Fruit fly (Drosophila melanogaster) whole organism, embryonic: ENCODE data around the gene Ran-like.

Source experiments
- Atf6 ChIP-seq: fragments of 200-800 bp; sonication (Bioruptor generic); IDR thresholded peaks from 2 replicates; pipeline ENCODE4 v1.3.6; 2022; ENCODE audit warnings: missing biosample characterization, missing genetic modification characterization
- BEAF-32 ChIP-seq: fragments of 200-800 bp; sonication (Bioruptor generic); optimal IDR thresholded peaks from 3 replicates; lab custom pipeline; 2017; ENCODE audit warnings: missing biosample characterization, missing genetic modification characterization, mild to moderate bottlenecking, moderate library complexity, missing genetic modification reagents
- BtbVII ChIP-seq: fragments of 200-800 bp; sonication (Bioruptor generic); optimal IDR thresholded peaks from 3 replicates; lab custom pipeline; 2017; ENCODE audit warnings: missing biosample characterization, mild to moderate bottlenecking, missing genetic modification characterization
- CG10267 ChIP-seq: fragments of 200-800 bp; sonication (Bioruptor generic); optimal IDR thresholded peaks from 2 replicates; lab custom pipeline; 2018; ENCODE audit warnings: missing biosample characterization, mild to moderate bottlenecking, missing genetic modification characterization, moderate library complexity
- CG11085 ChIP-seq: fragments of 200-800 bp; sonication (Bioruptor generic); IDR thresholded peaks from 2 replicates; pipeline ENCODE4 v1.3.6; 2022; ENCODE audit warnings: missing biosample characterization, missing genetic modification characterization
- CG11398 ChIP-seq: fragments of 200-800 bp; sonication (Bioruptor generic); optimal IDR thresholded peaks from 2 replicates; lab custom pipeline; 2016; ENCODE audit warnings: missing biosample characterization, missing genetic modification characterization
- CG1233 ChIP-seq: fragments of 200-800 bp; sonication (Bioruptor generic); optimal IDR thresholded peaks from 4 replicates; lab custom pipeline; 2018; ENCODE audit warnings: missing biosample characterization, mild to moderate bottlenecking, missing genetic modification characterization
- CG13287 ChIP-seq: fragments of 200-800 bp; sonication (Bioruptor generic); IDR thresholded peaks from 2 replicates; pipeline ENCODE4 v1.3.6; 2022; ENCODE audit warnings: missing biosample characterization, missing genetic modification characterization; ENCODE audit not compliant: partially characterized antibody
- CG13296 ChIP-seq: fragments of 200-800 bp; sonication (Bioruptor generic); optimal IDR thresholded peaks from 3 replicates; lab custom pipeline; 2018; ENCODE audit warnings: missing biosample characterization, mild to moderate bottlenecking, missing genetic modification characterization
- CG14014 ChIP-seq: fragments of 200-800 bp; sonication (Bioruptor generic); IDR thresholded peaks from 2 replicates; pipeline ENCODE4 v1.3.6; 2022; ENCODE audit warnings: missing biosample characterization, missing genetic modification characterization
- CG17359 ChIP-seq: fragments of 200-800 bp; sonication (Bioruptor generic); optimal IDR thresholded peaks from 3 replicates; lab custom pipeline; 2018; ENCODE audit warnings: missing biosample characterization, mild to moderate bottlenecking, missing genetic modification characterization, moderate library complexity
- CG17912 ChIP-seq: fragments of 200-800 bp; sonication (Bioruptor generic); optimal IDR thresholded peaks from 2 replicates; lab custom pipeline; 2018; ENCODE audit warnings: missing biosample characterization, mild to moderate bottlenecking, missing genetic modification characterization
- CG1832 ChIP-seq: fragments of 200-800 bp; sonication (Bioruptor generic); optimal IDR thresholded peaks from 2 replicates; lab custom pipeline; 2017; ENCODE audit warnings: missing biosample characterization, mild to moderate bottlenecking, missing genetic modification characterization, inconsistent platforms
- CG42726 ChIP-seq: fragments of 200-800 bp; sonication (Bioruptor generic); IDR thresholded peaks from 2 replicates; pipeline ENCODE4 v1.3.6; 2022; ENCODE audit warnings: missing biosample characterization, missing genetic modification characterization; ENCODE audit not compliant: partially characterized antibody
- CG4617 ChIP-seq: fragments of 200-800 bp; sonication (Bioruptor generic); optimal IDR thresholded peaks from 3 replicates; lab custom pipeline; 2016; ENCODE audit warnings: missing biosample characterization, missing genetic modification characterization, borderline replicate concordance
- CG4707 ChIP-seq: fragments of 200-800 bp; sonication (Bioruptor generic); optimal IDR thresholded peaks from 2 replicates; lab custom pipeline; 2018; ENCODE audit warnings: missing biosample characterization, mild to moderate bottlenecking, missing genetic modification characterization, moderate library complexity
- CG8281 ChIP-seq: fragments of 200-800 bp; sonication (Bioruptor generic); optimal IDR thresholded peaks from 2 replicates; lab custom pipeline; 2018; ENCODE audit warnings: missing biosample characterization, mild to moderate bottlenecking, missing genetic modification characterization, moderate library complexity
- CoRest ChIP-seq: fragments of 200-800 bp; sonication (Bioruptor generic); optimal IDR thresholded peaks from 3 replicates; lab custom pipeline; 2018; ENCODE audit warnings: missing biosample characterization, mild to moderate bottlenecking, missing genetic modification characterization, moderate library complexity
- MBD-R2 ChIP-seq: fragments of 200-800 bp; sonication (Bioruptor generic); IDR thresholded peaks from 2 replicates; pipeline ENCODE4 v1.3.6; 2022; ENCODE audit warnings: missing biosample characterization, missing genetic modification characterization
- Mad ChIP-seq: fragments of 200-800 bp; sonication (Bioruptor generic); optimal IDR thresholded peaks from 2 replicates; lab custom pipeline; 2016; ENCODE audit warnings: missing biosample characterization, missing genetic modification characterization
- Med ChIP-seq: fragments of 200-800 bp; sonication (Bioruptor generic); peaks from one replicate; lab custom pipeline; 2016; ENCODE audit warnings: missing biosample characterization, missing genetic modification characterization, mild to moderate bottlenecking, inconsistent platforms, moderate library complexity
- Myb ChIP-seq: fragments of 200-800 bp; sonication (Bioruptor generic); optimal IDR thresholded peaks from 2 replicates; lab custom pipeline; 2016; ENCODE audit warnings: missing biosample characterization, missing genetic modification characterization
- Pdp1 ChIP-seq, 2 experiments: fragments of 200-800 bp; sonication (Bioruptor generic); optimal IDR thresholded peaks; 3 replicates each; lab custom pipeline; 2016; ENCODE audit warnings: missing biosample characterization in 2 of 2, missing genetic modification characterization in 2 of 2, mild to moderate bottlenecking in 1 of 2, moderate library complexity in 1 of 2
- ab ChIP-seq: fragments of 200-800 bp; sonication (Bioruptor generic); optimal IDR thresholded peaks from 2 replicates; lab custom pipeline; 2016; ENCODE audit warnings: missing biosample characterization, missing genetic modification characterization
- ac ChIP-seq: fragments of 200-800 bp; sonication (Bioruptor generic); optimal IDR thresholded peaks from 3 replicates; lab custom pipeline; 2017; ENCODE audit warnings: missing biosample characterization, mild to moderate bottlenecking, missing genetic modification characterization
- ap ChIP-seq: fragments of 200-800 bp; sonication (Bioruptor generic); IDR thresholded peaks from 2 replicates; pipeline ENCODE4 v1.3.6; 2022; ENCODE audit warnings: missing biosample characterization, missing genetic modification characterization
- crc ChIP-seq: fragments of 200-800 bp; sonication (Bioruptor generic); optimal IDR thresholded peaks from 2 replicates; lab custom pipeline; 2016; ENCODE audit warnings: missing biosample characterization, missing genetic modification characterization
- dati ChIP-seq: fragments of 200-800 bp; sonication (Bioruptor generic); IDR thresholded peaks from 2 replicates; pipeline ENCODE4 v1.3.6; 2022; ENCODE audit warnings: missing biosample characterization, missing genetic modification characterization
- dimm ChIP-seq: fragments of 200-800 bp; sonication (Bioruptor generic); IDR thresholded peaks from 2 replicates; pipeline ENCODE4 v1.3.6; 2022; ENCODE audit warnings: missing biosample characterization, missing genetic modification characterization
- en ChIP-seq: fragments of 200-800 bp; sonication (Bioruptor generic); optimal IDR thresholded peaks from 2 replicates; lab custom pipeline; 2016; ENCODE audit warnings: missing biosample characterization, missing genetic modification characterization
- esg ChIP-seq: fragments of 200-800 bp; sonication (Bioruptor generic); conservative IDR thresholded peaks from 2 replicates; pipeline ENCODE4 v1.3.6; 2022; ENCODE audit warnings: missing biosample characterization, missing genetic modification characterization
- exex ChIP-seq: fragments of 200-800 bp; sonication (Bioruptor generic); optimal IDR thresholded peaks from 4 replicates; lab custom pipeline; 2018; ENCODE audit warnings: missing biosample characterization, mild to moderate bottlenecking, missing genetic modification characterization, moderate library complexity
- gem ChIP-seq: fragments of 200-800 bp; sonication (Bioruptor generic); optimal IDR thresholded peaks from 2 replicates; lab custom pipeline; 2019; ENCODE audit warnings: missing biosample characterization, mild to moderate bottlenecking, missing genetic modification characterization, moderate library complexity
- gfzf ChIP-seq: fragments of 200-800 bp; sonication (Bioruptor generic); optimal IDR thresholded peaks from 2 replicates; lab custom pipeline; 2016; ENCODE audit warnings: missing biosample characterization, mild to moderate bottlenecking, missing genetic modification characterization, moderate library complexity
- her ChIP-seq: fragments of 200-800 bp; sonication (Bioruptor generic); optimal IDR thresholded peaks from 2 replicates; lab custom pipeline; 2016; ENCODE audit warnings: missing biosample characterization, missing genetic modification characterization
- kah ChIP-seq: fragments of 200-800 bp; sonication (Bioruptor generic); optimal IDR thresholded peaks from 2 replicates; lab custom pipeline; 2018; ENCODE audit warnings: missing biosample characterization, mild to moderate bottlenecking, missing genetic modification characterization
- mirr ChIP-seq: fragments of 200-800 bp; sonication (Bioruptor generic); optimal IDR thresholded peaks from 3 replicates; lab custom pipeline; 2018; ENCODE audit warnings: missing biosample characterization, mild to moderate bottlenecking, missing genetic modification characterization
- nerfin-1 ChIP-seq: fragments of 200-800 bp; sonication (Bioruptor generic); optimal IDR thresholded peaks from 3 replicates; lab custom pipeline; 2019; ENCODE audit warnings: missing biosample characterization, mild to moderate bottlenecking, missing genetic modification characterization, moderate library complexity
- pnt ChIP-seq: fragments of 200-800 bp; sonication (Bioruptor generic); optimal IDR thresholded peaks from 3 replicates; lab custom pipeline; 2016; ENCODE audit warnings: missing biosample characterization, missing genetic modification characterization
- sd ChIP-seq: fragments of 200-800 bp; sonication (Bioruptor generic); optimal IDR thresholded peaks from 3 replicates; lab custom pipeline; 2018; ENCODE audit warnings: missing biosample characterization, mild to moderate bottlenecking, missing genetic modification characterization, moderate library complexity
- sens ChIP-seq: fragments of 200-800 bp; sonication (Bioruptor generic); peaks from one replicate; lab custom pipeline; 2016; ENCODE audit warnings: missing biosample characterization, missing genetic modification characterization
- sna ChIP-seq: fragments of 200-800 bp; sonication (Bioruptor generic); IDR thresholded peaks from 2 replicates; pipeline ENCODE4 v1.3.6; 2022; ENCODE audit warnings: missing biosample characterization, missing genetic modification characterization; ENCODE audit not compliant: partially characterized antibody
- tup ChIP-seq: fragments of 200-800 bp; sonication (Bioruptor generic); optimal IDR thresholded peaks from 2 replicates; lab custom pipeline; 2016; ENCODE audit warnings: missing biosample characterization, mild to moderate bottlenecking, missing genetic modification characterization, moderate library complexity
- zf30C ChIP-seq: fragments of 200-800 bp; sonication (Bioruptor generic); optimal IDR thresholded peaks from 3 replicates; lab custom pipeline; 2018; ENCODE audit warnings: missing biosample characterization, mild to moderate bottlenecking, missing genetic modification characterization

The Ran-like gene

DNA sequence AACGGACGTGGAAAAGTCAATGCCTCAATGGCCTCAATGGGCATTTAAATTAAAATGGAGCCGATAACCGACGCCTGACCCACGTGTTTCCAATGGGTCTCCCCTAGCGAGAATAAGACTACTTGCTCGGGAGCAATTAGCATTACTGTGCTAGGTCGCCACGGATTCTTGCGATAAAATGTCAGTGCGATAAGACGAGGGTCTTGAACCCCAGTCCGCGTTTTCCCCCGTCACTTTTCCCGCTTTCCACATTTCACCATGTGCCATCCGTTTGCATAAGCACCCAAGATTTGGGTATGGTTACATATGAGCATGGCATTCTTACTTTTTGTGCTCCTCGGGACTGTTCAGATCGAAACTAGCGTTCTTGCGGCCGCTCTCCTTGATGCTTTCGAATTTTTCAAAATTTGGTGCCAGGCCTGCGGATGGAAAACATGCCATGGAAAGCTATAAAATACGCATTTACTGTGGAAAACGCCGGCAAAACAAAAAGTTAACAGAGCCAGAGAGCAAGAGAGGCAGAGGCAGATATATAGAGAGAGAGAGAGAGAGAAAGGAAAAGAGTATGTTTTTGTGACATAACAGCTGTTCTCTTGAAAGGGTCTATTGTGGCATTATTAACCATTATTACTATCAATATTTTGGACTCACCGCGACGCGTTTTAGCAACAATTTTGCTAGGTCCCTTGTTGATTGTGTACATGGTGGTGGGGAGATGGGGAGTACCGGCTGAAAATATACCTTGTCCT is 22.1 kb upstream of the Ran-like start (continued):
- no peak for TF ChIP-seq CG17912
- TF ChIP-seq ac, result no peak
- no peak for TF ChIP-seq CG10267 (tag; lab: Kevin White, UChicago)
- no peak for TF ChIP-seq CG42726 (GFP tag; lab: Robert Waterston, UW)
- TF ChIP-seq CG11398 (GFP tag; lab: Kevin White, UChicago), result no peak
- no peak for TF ChIP-seq CoRest (tag; lab: Kevin White, UChicago)
- TF ChIP-seq tup (GFP tag; lab: Kevin White, UChicago), result no peak
- TF ChIP-seq zf30C (GFP tag; lab: Kevin White, UChicago), result no peak
- TF ChIP-seq CG11085, result no peak
- no peak for TF ChIP-seq Atf6 (GFP tag; lab: Robert Waterston, UW)

- TF ChIP-seq dimm (GFP tag; lab: Robert Waterston, UW), result no peak
- TF ChIP-seq sens (GFP tag; lab: Kevin White, UChicago), result peak; percentile 66
- no peak for TF ChIP-seq CG17359
- TF ChIP-seq mirr (GFP tag; lab: Kevin White, UChicago), result peak; percentile 8
- peak; percentile 11 for TF ChIP-seq BtbVII (GFP tag; lab: Kevin White, UChicago)
- TF ChIP-seq Med (GFP tag; lab: Kevin White, UChicago), result peak; percentile 21
- TF ChIP-seq sd, result no peak
- TF ChIP-seq exex (tag; lab: Kevin White, UChicago), result peak; percentile 25
- TF ChIP-seq Pdp1 (GFP tag; optimal IDR thresholded peaks at IDR 0.05; lab: Kevin White, UChicago), result peak in 1 of 2 experiments; percentile 58
- no peak for TF ChIP-seq gem (tag; lab: Kevin White, UChicago)
- TF ChIP-seq, all 482 proteins: peak for 6
Observed at dm6 chr3L:15506174-15506926, 21.1 kb upstream of the Ran-like start.

- TF ChIP-seq her, result no peak
- no peak for TF ChIP-seq nerfin-1 (tag; lab: Kevin White, UChicago)
- peak; percentile 63 for TF ChIP-seq MBD-R2 (GFP tag; lab: Robert Waterston, UW)
- no peak for TF ChIP-seq sna (GFP tag; lab: Robert Waterston, UW)
- TF ChIP-seq CG17359, result no peak
- TF ChIP-seq CG8281 (tag; lab: Kevin White, UChicago), result no peak
- no peak for TF ChIP-seq CG14014 (GFP tag; lab: Robert Waterston, UW)
- TF ChIP-seq pnt (GFP tag; lab: Kevin White, UChicago), result no peak
- no peak for TF ChIP-seq CG17912
- TF ChIP-seq crc (GFP tag; lab: Kevin White, UChicago), result no peak
- TF ChIP-seq kah (GFP tag; lab: Kevin White, UChicago), result no peak
- TF ChIP-seq CG13287 (GFP tag; lab: Robert Waterston, UW), result peak; percentile 31; the same call in 1 of the 2 replicates
- TF ChIP-seq CG1832 (GFP tag; lab: Kevin White, UChicago), result no peak
- no peak for TF ChIP-seq tup (GFP tag; lab: Kevin White, UChicago)
- peak; percentile 43 for TF ChIP-seq Myb (GFP tag; lab: Kevin White, UChicago)
- TF ChIP-seq ap (GFP tag; lab: Robert Waterston, UW), result no peak
- TF ChIP-seq Mad (GFP tag; lab: Kevin White, UChicago), result no peak
- no peak for TF ChIP-seq en (GFP tag; lab: Kevin White, UChicago)
- TF ChIP-seq dati (GFP tag; lab: Robert Waterston, UW), result no peak
- no peak for TF ChIP-seq CG13296 (GFP tag; lab: Kevin White, UChicago)
- no peak for TF ChIP-seq CG4707 (GFP tag; lab: Kevin White, UChicago)
- no peak for TF ChIP-seq esg (GFP tag; lab: Robert Waterston, UW)
- no peak for TF ChIP-seq ab (GFP tag; lab: Kevin White, UChicago)
- no peak for TF ChIP-seq CG1233
- TF ChIP-seq gfzf (GFP tag; lab: Kevin White, UChicago), result peak; percentile 62
- no peak for TF ChIP-seq Pdp1 (GFP tag; optimal IDR thresholded peaks at IDR 0.05; lab: Kevin White, UChicago)
- peak; percentile 14 for TF ChIP-seq CG4617 (GFP tag; lab: Kevin White, UChicago)
- peak; percentile 56 for TF ChIP-seq BEAF-32
Observed at dm6 chr3L:15504687-15505086, 19.5 kb upstream of the Ran-like start, which contains the start of gene CG7857. Gene CG7857, minus strand, starts transcription at chr3L:15504894.
